Worm (Caenorhabditis elegans) whole organism, L4/young adult: ENCODE measurements around the gene fbxa-62.

Experiments
- W03F9.2 ChIP-seq: fragments of 150-350 bp; optimal IDR thresholded peaks from 2 replicates; lab custom pipeline; 2014; ENCODE audit warnings: missing biosample characterization, missing genetic modification characterization
- dao-5 ChIP-seq: sonication (generic microtip); optimal IDR thresholded peaks from 2 replicates; lab custom pipeline; 2016; ENCODE audit warnings: missing genotype, missing genetic modification characterization, moderate library complexity, missing compliant biosample characterization
- him-1 ChIP-seq: sonication (generic microtip); optimal IDR thresholded peaks from 2 replicates; lab custom pipeline; 2016; ENCODE audit warnings: missing genotype, missing genetic modification reagents, missing genetic modification characterization, missing compliant biosample characterization

DNA sequence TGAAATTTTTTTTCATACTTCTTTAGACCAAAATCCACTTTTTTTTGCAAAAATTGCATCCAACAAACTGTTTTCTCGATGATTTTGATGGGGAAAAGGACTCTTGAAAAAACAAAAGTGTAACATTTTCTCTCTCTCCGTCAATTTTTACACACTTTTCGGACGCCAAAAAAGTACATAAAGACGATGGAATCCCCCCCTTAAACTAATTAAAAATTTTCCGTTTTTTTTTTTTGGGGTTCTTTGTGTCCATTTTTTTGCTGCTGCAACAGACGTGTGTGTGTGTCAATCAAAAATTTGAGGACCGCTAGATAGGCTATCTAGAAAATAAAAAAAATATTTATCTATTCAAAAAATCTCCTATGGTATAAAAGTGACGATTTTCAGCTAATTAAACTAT, 19.6 kb upstream of the fbxa-62 start, which contains the start of gene C39B5.5:
- no peak for TF ChIP-seq him-1 (tag; lab: Kevin White, UChicago)
- TF ChIP-seq W03F9.2 (tag; lab: Kevin White, UChicago) = no peak
- no peak for TF ChIP-seq dao-5
